Worm (Caenorhabditis elegans) whole organism, L2 larva: ENCODE data around the gene srm-2.

Source experiments
- R02D3.7 ChIP-seq: fragments of 150-350 bp; optimal IDR thresholded peaks from 2 replicates; lab custom pipeline; 2014; ENCODE audit warnings: missing biosample characterization, missing genetic modification characterization
- aly-2 ChIP-seq: fragments of 150-350 bp; optimal IDR thresholded peaks from 2 replicates; lab custom pipeline; 2014; ENCODE audit warnings: missing biosample characterization, missing genetic modification characterization
- lsy-2 ChIP-seq, 2 experiments: fragments of 150-350 bp in 1 of 2; sonication (generic microtip) in 1 of 2; optimal IDR thresholded peaks; 2 replicates each; lab custom pipeline; 2014 to 2017; ENCODE audit warnings: missing biosample characterization in 2 of 2, missing genetic modification characterization in 2 of 2
- mdl-1 ChIP-seq, 2 experiments: fragments of 150-350 bp in 1 of 2; sonication (generic microtip) in 1 of 2; optimal IDR thresholded peaks; 2 replicates each; lab custom pipeline; 2017; ENCODE audit warnings: missing biosample characterization in 2 of 2, missing genetic modification characterization in 2 of 2
- nhr-237 ChIP-seq: fragments of 150-350 bp; optimal IDR thresholded peaks from 2 replicates; lab custom pipeline; 2014; ENCODE audit warnings: missing biosample characterization, missing genetic modification characterization
- unc-39 ChIP-seq: fragments of 150-350 bp; optimal IDR thresholded peaks from 2 replicates; lab custom pipeline; 2014; ENCODE audit warnings: missing biosample characterization, missing genetic modification characterization
- ztf-4 ChIP-seq: fragments of 150-350 bp; optimal IDR thresholded peaks from 2 replicates; lab custom pipeline; 2014; ENCODE audit warnings: missing biosample characterization, missing genetic modification characterization

DNA sequence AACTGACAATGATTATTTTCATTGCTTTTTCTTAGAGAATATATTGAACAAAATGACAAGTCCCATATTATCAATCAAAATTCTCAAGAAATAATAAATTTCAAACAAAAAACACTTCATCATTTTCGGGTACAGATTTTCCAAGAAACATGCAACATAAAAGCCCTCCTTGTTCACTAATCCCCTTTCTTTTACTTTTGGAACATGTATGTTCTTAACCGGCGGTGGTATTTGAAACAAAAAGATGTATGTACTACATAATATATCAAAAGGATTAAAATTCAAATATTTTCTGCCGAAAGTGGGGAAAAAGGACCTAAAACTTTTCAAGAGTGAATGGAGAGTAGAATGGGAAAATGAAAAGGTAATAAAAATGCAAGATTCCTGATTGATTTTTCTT is 45.8 kb downstream of the srm-2 start:
- no peak for TF ChIP-seq R02D3.7 (tag; lab: Kevin White, UChicago)
- no peak for TF ChIP-seq mdl-1 (tag; optimal IDR thresholded peaks at IDR 0.05; lab: Kevin White, UChicago)
- no peak for TF ChIP-seq nhr-237 (tag; lab: Kevin White, UChicago)
- no peak for TF ChIP-seq ztf-4 (tag; lab: Kevin White, UChicago)
- TF ChIP-seq unc-39 (tag; lab: Kevin White, UChicago): no peak
- no peak for TF ChIP-seq aly-2 (tag; lab: Kevin White, UChicago)
- TF ChIP-seq lsy-2 (tag; optimal IDR thresholded peaks at IDR 0.05; lab: Kevin White, UChicago): no peak
